Fruit fly (Drosophila melanogaster): Measurements from ENCODE around the gene CG13784.
A peak's percentile ranks its signal among the peaks of the same experiment; 100 is the strongest.

The CG13784 gene

dm6 chr2L:7203411-7204171 lies 16.2 kb downstream of the CG13784 start (continued):
- TF ChIP-seq Opbp (GFP tag; IDR thresholded peaks at IDR 0.05; ENCODE audit: partially characterized antibody) (no peak), Med (GFP tag) (peak; percentile 66), Hr3 (GFP tag; optimal IDR thresholded peaks at IDR 0.05) (no peak), CG12219 (GFP tag; optimal IDR thresholded peaks at IDR 0.05) (no peak), ATbp (GFP tag; optimal IDR thresholded peaks at IDR 0.05) (no peak), CG30403 (GFP tag; optimal IDR thresholded peaks at IDR 0.05) (no peak), CG10431 (GFP tag; optimal IDR thresholded peaks at IDR 0.05) (no peak), CG12104 (GFP tag; optimal IDR thresholded peaks at IDR 0.05) (no peak), sens (GFP tag) (peak; percentile 20), croc (GFP tag; conservative IDR thresholded peaks at IDR 0.05) (no peak), CG14667 (GFP tag; IDR thresholded peaks at IDR 0.05) (no peak), fd96Cb (tag; optimal IDR thresholded peaks at IDR 0.05) (no peak), CG30020 (tag; optimal IDR thresholded peaks at IDR 0.05) (no peak), HmgD (GFP tag; optimal IDR thresholded peaks at IDR 0.05) (no peak), nom (GFP tag; optimal IDR thresholded peaks at IDR 0.05) (peak; percentile 59), CG12071 (GFP tag; optimal IDR thresholded peaks at IDR 0.05) (no peak), CG17359 (tag; optimal IDR thresholded peaks at IDR 0.05) (no peak), psq (GFP tag; optimal IDR thresholded peaks at IDR 0.05) (no peak), ftz-f1 (GFP tag; optimal IDR thresholded peaks at IDR 0.05) (peak; percentile 22), Gug (GFP tag; IDR thresholded peaks at IDR 0.05) (no peak), Fer1 (GFP tag; optimal IDR thresholded peaks at IDR 0.05) (no peak), fu2 (GFP tag; optimal IDR thresholded peaks at IDR 0.05) (no peak), ase (GFP tag; IDR thresholded peaks at IDR 0.05) (no peak), Usf (GFP tag; optimal IDR thresholded peaks at IDR 0.05) (no peak), CG9797 (GFP tag; optimal IDR thresholded peaks at IDR 0.05) (no peak), p53 (GFP tag; optimal IDR thresholded peaks at IDR 0.05) (peak; percentile 91)

dm6 chr2L:7200168-7200567 lies 19.7 kb downstream of the CG13784 start:
- TF ChIP-seq en (GFP tag; optimal IDR thresholded peaks at IDR 0.05) (no peak), tgo (GFP tag; IDR thresholded peaks at IDR 0.05) (no peak), CG1603 (tag; optimal IDR thresholded peaks at IDR 0.05) (no peak), gem (tag; optimal IDR thresholded peaks at IDR 0.05) (peak; percentile 32), Blimp-1 (GFP tag; optimal IDR thresholded peaks at IDR 0.05) (peak; percentile 10), CG10979 (tag; optimal IDR thresholded peaks at IDR 0.05) (peak; percentile 2), disco-r (GFP tag; optimal IDR thresholded peaks at IDR 0.05) (no peak), sens (GFP tag) (peak; percentile 27), kah (GFP tag; optimal IDR thresholded peaks at IDR 0.05) (no peak), CG3065 (GFP tag; optimal IDR thresholded peaks at IDR 0.05) (no peak), CG15073 (GFP tag; optimal IDR thresholded peaks at IDR 0.05) (no peak), Nf-YB (GFP tag; optimal IDR thresholded peaks at IDR 0.05) (no peak), fd3F (GFP tag; optimal IDR thresholded peaks at IDR 0.05) (no peak), CG12769 (tag; optimal IDR thresholded peaks at IDR 0.05) (no peak), Lhr (GFP tag; optimal IDR thresholded peaks at IDR 0.05) (no peak), row (GFP tag; IDR thresholded peaks at IDR 0.05) (peak; percentile 9; the same call in 1 of the 3 replicates), grn (GFP tag; optimal IDR thresholded peaks at IDR 0.05) (no peak), Sry-β (GFP tag; optimal IDR thresholded peaks at IDR 0.05) (peak; percentile 86), so (GFP tag; IDR thresholded peaks at IDR 0.05) (no peak), CG17361 (GFP tag; IDR thresholded peaks at IDR 0.05) (0 out of 3 replicates have a peak, but pooled peaks have one; percentile 30), Drgx (GFP tag; IDR thresholded peaks at IDR 0.05) (no peak), CG7839 (tag; optimal IDR thresholded peaks at IDR 0.05) (peak; percentile 0), psq (GFP tag; optimal IDR thresholded peaks at IDR 0.05) (no peak), zen2 (GFP tag; IDR thresholded peaks at IDR 0.05; ENCODE audit: partially characterized antibody) (no peak), gce (GFP tag; IDR thresholded peaks at IDR 0.05) (no peak), CG8359 (GFP tag; optimal IDR thresholded peaks at IDR 0.05; ENCODE audit: borderline replicate concordance) (no peak)

Measured in whole organism, embryonic.